Worm (Caenorhabditis elegans) whole organism, L3 larva: ENCODE results near the gene unc-62.

Source experiments
- ZK546.5 ChIP-seq: sonication (generic microtip); optimal IDR thresholded peaks from 2 replicates; lab custom pipeline; 2017; ENCODE audit warnings: missing biosample characterization, missing genetic modification characterization
- ama-1 ChIP-seq: fragments of 150-350 bp; optimal IDR thresholded peaks from 2 replicates; lab custom pipeline; 2018
- ceh-16 ChIP-seq: sonication (generic microtip); optimal IDR thresholded peaks from 2 replicates; lab custom pipeline; 2017; ENCODE audit warnings: missing biosample characterization, missing genetic modification characterization
- ceh-28 ChIP-seq: fragments of 150-350 bp; optimal IDR thresholded peaks from 2 replicates; lab custom pipeline; 2014; ENCODE audit warnings: missing biosample characterization, missing genetic modification reagents, missing genetic modification characterization
- ceh-9 ChIP-seq: sonication (generic microtip); optimal IDR thresholded peaks from 2 replicates; lab custom pipeline; 2018; ENCODE audit warnings: missing biosample characterization, missing genetic modification characterization
- daf-12 ChIP-seq: fragments of 150-350 bp; optimal IDR thresholded peaks from 2 replicates; lab custom pipeline; 2014; ENCODE audit warnings: missing biosample characterization, missing genetic modification reagents, missing genetic modification characterization
- egl-5 ChIP-seq: fragments of 150-350 bp; optimal IDR thresholded peaks from 2 replicates; lab custom pipeline; 2017; ENCODE audit warnings: missing biosample characterization, missing genetic modification reagents, missing genetic modification characterization, inconsistent platforms
- elt-1 ChIP-seq: fragments of 150-350 bp; optimal IDR thresholded peaks from 2 replicates; lab custom pipeline; 2014; ENCODE audit warnings: missing biosample characterization, missing genetic modification characterization
- elt-2 ChIP-seq: sonication (generic microtip); optimal IDR thresholded peaks from 2 replicates; lab custom pipeline; 2016; ENCODE audit warnings: missing genetic modification reagents, mild to moderate bottlenecking, missing genetic modification characterization, missing compliant biosample characterization
- elt-3 ChIP-seq, 3 experiments: fragments of 150-350 bp in 1 of 3; sonication (generic microtip) in 2 of 3; optimal IDR thresholded peaks; 2 replicates in 2 of 3; 4 replicates in 1 of 3; lab custom pipeline; 2014 to 2017; ENCODE audit warnings: missing biosample characterization in 3 of 3, missing genetic modification characterization in 3 of 3
- fkh-2 ChIP-seq: fragments of 150-350 bp; optimal IDR thresholded peaks from 2 replicates; lab custom pipeline; 2014; ENCODE audit warnings: missing biosample characterization, missing genetic modification reagents, missing genetic modification characterization
- fos-1 ChIP-seq: fragments of 150-350 bp; optimal IDR thresholded peaks from 2 replicates; lab custom pipeline; 2014; ENCODE audit warnings: missing biosample characterization, missing genetic modification characterization
- jun-1 ChIP-seq: fragments of 150-350 bp; optimal IDR thresholded peaks from 2 replicates; lab custom pipeline; 2014; ENCODE audit warnings: missing biosample characterization, missing genetic modification reagents, missing genetic modification characterization
- lin-15B ChIP-seq: fragments of 150-350 bp; optimal IDR thresholded peaks from 2 replicates; lab custom pipeline; 2014; ENCODE audit warnings: missing biosample characterization, missing genetic modification characterization
- lin-39 ChIP-seq: fragments of 150-350 bp; optimal IDR thresholded peaks from 2 replicates; lab custom pipeline; 2018; ENCODE audit warnings: missing biosample characterization, missing genetic modification reagents, missing genetic modification characterization
- nfya-1 ChIP-seq: sonication (generic microtip); optimal IDR thresholded peaks from 2 replicates; lab custom pipeline; 2017; ENCODE audit warnings: missing genetic modification characterization, mild to moderate bottlenecking, missing compliant biosample characterization, antibody characterized with exemption, moderate library complexity; ENCODE audit not compliant: insufficient read depth
- nhr-11 ChIP-seq: fragments of 150-350 bp; optimal IDR thresholded peaks from 2 replicates; lab custom pipeline; 2014; ENCODE audit warnings: missing biosample characterization, missing genetic modification characterization
- nhr-12 ChIP-seq: fragments of 150-350 bp; optimal IDR thresholded peaks from 2 replicates; lab custom pipeline; 2014; ENCODE audit warnings: missing biosample characterization, missing genetic modification characterization
- nhr-23 ChIP-seq: fragments of 150-350 bp; optimal IDR thresholded peaks from 2 replicates; lab custom pipeline; 2014; ENCODE audit warnings: missing biosample characterization, missing genetic modification reagents, missing genetic modification characterization
- nhr-28 ChIP-seq: fragments of 150-350 bp; optimal IDR thresholded peaks from 2 replicates; lab custom pipeline; 2014; ENCODE audit warnings: missing biosample characterization, missing genetic modification characterization
- nhr-43 ChIP-seq: sonication (generic microtip); optimal IDR thresholded peaks from 2 replicates; lab custom pipeline; 2016; ENCODE audit warnings: mild to moderate bottlenecking, missing genetic modification characterization, missing compliant biosample characterization; ENCODE audit not compliant: poor library complexity, severe bottlenecking
- nhr-67 ChIP-seq: fragments of 150-350 bp; optimal IDR thresholded peaks from 2 replicates; lab custom pipeline; 2014; ENCODE audit warnings: missing biosample characterization, missing genetic modification characterization
- nhr-76 ChIP-seq: fragments of 150-350 bp; sonication (generic microtip); optimal IDR thresholded peaks from 5 replicates; lab custom pipeline; 2014; ENCODE audit warnings: missing biosample characterization, missing genetic modification characterization
- nhr-77 ChIP-seq: fragments of 150-350 bp; optimal IDR thresholded peaks from 2 replicates; lab custom pipeline; 2014; ENCODE audit warnings: missing biosample characterization, missing genetic modification characterization
- pha-4 ChIP-seq: fragments of 150-350 bp; optimal IDR thresholded peaks from 2 replicates; lab custom pipeline; 2014; ENCODE audit warnings: missing biosample characterization, missing genetic modification reagents, missing genetic modification characterization
- pqm-1 ChIP-seq: fragments of 150-350 bp; optimal IDR thresholded peaks from 2 replicates; lab custom pipeline; 2017; ENCODE audit warnings: missing biosample characterization, missing genetic modification characterization, inconsistent platforms
- skn-1 ChIP-seq: fragments of 150-350 bp; optimal IDR thresholded peaks from 2 replicates; lab custom pipeline; 2014; ENCODE audit warnings: missing biosample characterization, missing genetic modification characterization
- snpc-4 ChIP-seq: fragments of 150-350 bp; optimal IDR thresholded peaks from 2 replicates; lab custom pipeline; 2014; ENCODE audit warnings: missing biosample characterization, missing genetic modification characterization
- unc-39 ChIP-seq: sonication (generic microtip); optimal IDR thresholded peaks from 4 replicates; lab custom pipeline; 2017; ENCODE audit warnings: missing biosample characterization, missing genetic modification characterization
- unc-62 ChIP-seq: fragments of 150-350 bp; sonication (generic microtip); optimal IDR thresholded peaks from 4 replicates; lab custom pipeline; 2014; ENCODE audit warnings: missing biosample characterization, missing genetic modification reagents, missing genetic modification characterization
- zag-1 ChIP-seq: fragments of 150-350 bp; optimal IDR thresholded peaks from 2 replicates; lab custom pipeline; 2014; ENCODE audit warnings: missing biosample characterization, missing genetic modification characterization

Gene unc-62

DNA sequence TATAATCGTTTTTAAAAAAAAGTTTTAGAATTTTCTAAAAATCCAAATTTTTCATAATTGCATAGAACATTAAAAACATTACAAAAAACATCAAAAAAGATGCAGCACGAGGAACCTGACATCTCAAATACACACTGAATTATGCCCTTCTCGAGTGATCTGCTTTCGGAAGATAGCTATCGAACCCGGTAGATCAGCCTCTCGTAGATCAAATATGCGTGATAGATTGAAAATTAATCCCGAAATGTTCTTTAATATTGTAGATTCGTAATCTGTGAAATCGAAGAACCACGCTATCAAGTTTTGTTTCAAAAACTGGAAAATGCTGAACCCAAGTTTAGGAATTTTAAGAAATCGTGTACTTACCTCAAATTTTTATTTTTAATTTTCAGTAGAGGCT lies 15.4 kb upstream of the unc-62 start:
- TF ChIP-seq lin-15B (tag; lab: Kevin White, UChicago) (no peak), nhr-76 (tag; lab: Kevin White, UChicago) (no peak), elt-1 (tag; lab: Kevin White, UChicago) (peak; percentile 53), zag-1 (no peak), snpc-4 (no peak)

DNA sequence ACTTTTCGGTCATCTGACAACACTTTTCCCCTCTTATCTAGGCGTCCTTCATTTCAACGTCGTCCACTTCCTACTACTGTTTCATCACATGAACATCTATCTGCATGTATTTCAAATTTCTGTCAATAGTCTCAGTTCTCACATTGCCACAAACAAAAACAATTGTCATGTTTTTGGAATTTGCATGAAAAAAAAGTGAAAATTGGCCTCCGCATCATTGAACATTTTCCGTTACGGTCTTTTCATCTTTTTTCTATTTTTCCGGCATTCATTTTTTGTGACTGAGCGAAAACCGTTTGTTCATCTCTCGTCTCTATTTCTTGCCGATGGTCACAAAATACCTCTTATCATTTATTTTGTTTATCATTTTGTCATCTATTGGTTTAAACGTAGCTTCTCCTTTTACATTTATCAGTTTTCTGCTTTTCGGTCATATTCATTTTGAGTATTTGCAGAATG lies 14.2 kb upstream of the unc-62 start, which contains the start of gene exc-15:
Gene exc-15 (plus strand): TSS at position 411 of the 459 bp plus-strand sequence.
- TF ChIP-seq nhr-67 (tag; lab: Kevin White, UChicago) (no peak), unc-62 (GFP tag; lab: Kevin White, UChicago) (no peak), nhr-12 (tag; lab: Kevin White, UChicago) (no peak), nhr-23 (peak; percentile 25), elt-2 (tag; lab: Kevin White, UChicago) (peak; percentile 91), pqm-1 (tag; lab: Kevin White, UChicago) (peak; percentile 48), ceh-9 (tag; lab: Kevin White, UChicago) (no peak), nhr-43 (peak; percentile 24), pha-4 (tag; lab: Kevin White, UChicago) (peak; percentile 18), unc-39 (tag; lab: Kevin White, UChicago) (no peak), ceh-28 (peak; percentile 11)

DNA sequence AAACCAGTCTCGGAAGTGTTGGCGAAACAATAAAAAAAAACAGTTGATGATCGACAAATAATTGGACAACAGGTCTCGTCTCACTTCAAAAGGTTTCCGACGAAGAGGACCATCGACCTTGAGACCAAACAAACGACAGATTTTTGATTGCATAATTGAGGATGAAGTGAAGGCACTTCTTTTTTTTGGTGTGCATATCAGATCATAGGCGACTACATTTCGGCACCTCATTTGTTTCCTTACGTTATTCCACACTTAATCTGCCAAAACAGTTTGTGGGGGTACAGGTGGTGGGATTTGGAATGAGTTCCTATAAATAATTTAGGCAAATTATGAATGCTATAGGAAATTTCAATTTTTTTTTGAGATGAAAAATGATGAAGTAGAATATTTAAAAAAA lies 10.6 kb upstream of the unc-62 start:
- TF ChIP-seq nhr-12 (tag; lab: Kevin White, UChicago) (no peak), ceh-28 (no peak), elt-2 (tag; lab: Kevin White, UChicago) (peak; percentile 1), ama-1 (lab: Kevin White, UChicago) (peak; percentile 61)

DNA sequence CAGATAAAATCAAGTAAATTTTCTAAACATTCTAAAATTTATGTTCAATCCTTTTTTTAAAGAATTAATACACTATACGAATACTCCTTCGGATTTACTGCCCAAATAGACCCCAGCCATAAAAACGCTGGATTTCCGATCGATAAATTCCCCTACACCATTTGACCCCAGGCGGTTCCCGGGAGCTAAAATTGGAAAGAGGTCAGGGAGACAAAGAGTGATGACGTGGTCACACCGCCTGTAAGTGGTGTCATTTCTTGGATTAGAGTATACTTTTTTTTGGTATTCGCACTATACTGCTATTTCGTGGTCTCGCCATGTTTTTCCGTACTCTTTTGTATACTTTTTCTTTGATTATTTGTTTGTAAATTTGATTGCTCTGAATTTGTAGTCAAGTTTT lies 9.4 kb upstream of the unc-62 start:
- no peak for TF ChIP-seq nhr-28 (tag; lab: Kevin White, UChicago)
- TF ChIP-seq ZK546.5 (tag; lab: Kevin White, UChicago), result no peak

DNA sequence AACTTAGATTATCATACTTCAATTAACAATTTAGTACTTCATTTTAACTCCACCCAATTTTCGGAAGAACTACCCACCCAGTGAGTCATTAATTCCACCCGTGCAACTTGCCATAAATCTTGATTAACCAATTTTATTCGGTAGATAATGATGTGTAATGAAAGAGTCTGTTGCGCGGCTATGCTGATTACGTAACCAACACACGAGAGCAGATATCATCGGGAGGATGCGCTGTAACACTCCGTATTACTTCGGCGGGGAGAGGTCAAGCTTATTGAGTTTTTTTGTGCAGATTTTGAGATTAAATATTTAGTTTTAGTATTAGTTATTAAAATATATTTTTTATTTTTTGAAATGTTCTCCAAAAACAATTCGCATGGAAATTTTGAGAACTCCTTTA lies 8.3 kb upstream of the unc-62 start:
- TF ChIP-seq unc-62 (GFP tag; lab: Kevin White, UChicago) (no peak), fos-1 (tag; lab: Kevin White, UChicago) (no peak), fkh-2 (tag; lab: Kevin White, UChicago) (no peak), lin-39 (tag; lab: Kevin White, UChicago) (no peak), ceh-16 (tag; lab: Kevin White, UChicago) (no peak), ZK546.5 (tag; lab: Kevin White, UChicago) (no peak), daf-12 (tag; lab: Kevin White, UChicago) (no peak), elt-1 (tag; lab: Kevin White, UChicago) (no peak), nhr-43 (no peak), skn-1 (no peak), nhr-77 (no peak), elt-3 (tag; optimal IDR thresholded peaks at IDR 0.05; lab: Kevin White, UChicago) (no peak), jun-1 (no peak), pha-4 (tag; lab: Kevin White, UChicago) (no peak)

DNA sequence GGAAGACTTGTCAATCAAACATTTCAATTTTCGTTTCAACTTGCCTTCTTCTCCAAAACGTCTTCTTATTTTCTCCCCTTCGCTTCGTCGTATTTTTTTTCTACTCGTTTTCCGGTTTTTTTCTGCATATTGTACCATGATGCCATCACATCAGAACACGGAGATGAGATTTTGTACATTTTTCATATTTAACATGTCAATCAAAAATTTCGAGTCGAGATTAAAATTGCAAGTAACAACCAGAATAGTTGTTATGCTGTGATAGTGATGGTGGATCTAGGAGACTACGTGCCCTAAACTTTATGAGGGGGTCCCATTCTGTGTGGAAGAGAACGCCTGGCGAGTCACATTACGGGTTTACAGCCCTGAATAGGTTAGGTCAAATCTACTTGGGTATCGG lies 7.4 kb upstream of the unc-62 start:
- TF ChIP-seq zag-1, result no peak
- peak; percentile 30 for TF ChIP-seq unc-62 (GFP tag; lab: Kevin White, UChicago)
- TF ChIP-seq nhr-11 (tag; lab: Kevin White, UChicago), result no peak

DNA sequence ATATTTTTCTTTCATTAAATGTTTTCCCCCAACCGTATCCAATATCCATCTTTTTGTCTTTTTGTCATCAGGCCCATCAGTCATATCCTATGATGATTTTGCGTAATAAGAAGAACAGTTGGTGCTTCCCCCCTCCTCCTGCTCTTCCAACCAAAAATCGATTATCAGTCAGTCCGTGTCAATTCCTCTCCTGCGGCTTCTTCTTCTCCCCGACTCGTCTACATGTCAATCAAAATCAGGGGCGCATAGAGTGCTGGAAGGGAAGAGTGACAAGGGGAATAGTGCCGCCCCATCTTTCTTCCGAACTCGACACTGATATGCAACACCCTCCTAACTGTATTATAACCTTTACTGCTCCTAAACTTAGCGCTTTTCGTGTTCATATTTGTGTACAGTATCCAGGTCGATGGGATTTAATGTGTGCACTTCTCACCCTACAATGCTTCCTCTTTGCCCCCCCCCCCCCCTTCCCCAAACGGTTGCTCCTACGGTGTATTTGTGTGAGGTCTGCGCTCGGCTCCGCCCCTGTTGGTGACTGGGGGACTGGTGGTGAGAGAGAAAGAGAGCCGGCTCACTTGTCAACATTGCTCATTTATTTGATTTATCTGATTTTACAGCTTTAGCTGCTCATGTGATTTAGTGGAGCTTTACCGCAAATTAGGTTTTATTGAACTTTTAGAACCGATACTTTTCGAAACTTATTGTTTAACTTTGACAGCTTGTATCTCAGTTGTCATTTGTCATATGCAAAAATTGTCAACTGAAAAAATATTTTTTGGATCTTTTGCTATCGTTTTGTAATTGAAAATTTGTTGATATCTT lies 5.8 kb upstream of the unc-62 start:
- TF ChIP-seq elt-3 (tag; optimal IDR thresholded peaks at IDR 0.05; lab: Kevin White, UChicago), result no peak
- TF ChIP-seq nfya-1 (tag; lab: Kevin White, UChicago), result peak; percentile 5
- TF ChIP-seq egl-5, result no peak
- peak; percentile 98 for TF ChIP-seq unc-62 (GFP tag; lab: Kevin White, UChicago)
- peak; percentile 66 for TF ChIP-seq elt-2 (tag; lab: Kevin White, UChicago)
